Worm (Caenorhabditis elegans) whole organism, L1 larva: Measurements from ENCODE around the gene apl-1.

Source experiments
- C04F5.9 ChIP-seq: sonication (generic microtip); optimal IDR thresholded peaks from 2 replicates; lab custom pipeline; 2016; ENCODE audit warnings: missing genetic modification characterization, missing compliant biosample characterization
- aha-1 ChIP-seq: fragments of 150-350 bp; optimal IDR thresholded peaks from 2 replicates; lab custom pipeline; 2014; ENCODE audit warnings: missing biosample characterization, missing genetic modification characterization
- aly-2 ChIP-seq: fragments of 150-350 bp; optimal IDR thresholded peaks from 2 replicates; lab custom pipeline; 2014; ENCODE audit warnings: missing biosample characterization, missing genetic modification characterization
- blmp-1 ChIP-seq: fragments of 150-350 bp; optimal IDR thresholded peaks from 2 replicates; lab custom pipeline; 2014; ENCODE audit warnings: missing biosample characterization, missing genetic modification characterization
- ceh-90 ChIP-seq: sonication (generic microtip); optimal IDR thresholded peaks from 2 replicates; lab custom pipeline; 2016; ENCODE audit warnings: missing genetic modification characterization, missing compliant biosample characterization
- ces-1 ChIP-seq: fragments of 150-350 bp; optimal IDR thresholded peaks from 2 replicates; lab custom pipeline; 2014; ENCODE audit warnings: missing biosample characterization, missing genetic modification reagents, missing genetic modification characterization
- dsc-1 ChIP-seq: sonication (generic microtip); optimal IDR thresholded peaks from 2 replicates; lab custom pipeline; 2016; ENCODE audit warnings: mild to moderate bottlenecking, missing genetic modification characterization, missing compliant biosample characterization
- egl-13 ChIP-seq: sonication (generic microtip); optimal IDR thresholded peaks from 2 replicates; lab custom pipeline; 2016; ENCODE audit warnings: missing genotype, missing genetic modification reagents, missing genetic modification characterization, missing compliant biosample characterization
- egl-27 ChIP-seq, 2 experiments: fragments of 150-350 bp in 1 of 2; sonication (generic microtip); optimal IDR thresholded peaks; 3 replicates each; lab custom pipeline; 2017 to 2018; ENCODE audit warnings: missing biosample characterization in 2 of 2, missing genetic modification characterization in 2 of 2, missing genetic modification reagents in 2 of 2
- elt-2 ChIP-seq: sonication (generic microtip); optimal IDR thresholded peaks from 2 replicates; lab custom pipeline; 2016; ENCODE audit warnings: missing genetic modification characterization, mild to moderate bottlenecking, inconsistent platforms, missing compliant biosample characterization, missing genetic modification reagents
- fkh-4 ChIP-seq: sonication (generic microtip); optimal IDR thresholded peaks from 2 replicates; lab custom pipeline; 2016; ENCODE audit warnings: missing compliant biosample characterization, missing genetic modification characterization, borderline replicate concordance
- fkh-8 ChIP-seq: sonication (generic microtip); optimal IDR thresholded peaks from 2 replicates; lab custom pipeline; 2016; ENCODE audit warnings: mild to moderate bottlenecking, missing genetic modification characterization, missing compliant biosample characterization
- fos-1 ChIP-seq: fragments of 150-350 bp; optimal IDR thresholded peaks from 2 replicates; lab custom pipeline; 2014; ENCODE audit warnings: missing biosample characterization, missing genetic modification characterization
- hlh-17 ChIP-seq: fragments of 200-800 bp; sonication (Bioruptor generic); optimal IDR thresholded peaks from 2 replicates; lab custom pipeline; 2018; ENCODE audit warnings: missing genetic modification characterization, mild to moderate bottlenecking, missing compliant biosample characterization, moderate library complexity, borderline replicate concordance
- irx-1 ChIP-seq: sonication (generic microtip); optimal IDR thresholded peaks from 2 replicates; lab custom pipeline; 2016; ENCODE audit warnings: missing genetic modification characterization, missing compliant biosample characterization
- lin-15B ChIP-seq: fragments of 150-350 bp; sonication (generic microtip); optimal IDR thresholded peaks from 3 replicates; lab custom pipeline; 2014; ENCODE audit warnings: missing biosample characterization, missing genetic modification characterization
- lin-39 ChIP-seq: fragments of 150-350 bp; optimal IDR thresholded peaks from 2 replicates; lab custom pipeline; 2014; ENCODE audit warnings: missing biosample characterization, missing genetic modification reagents, missing genetic modification characterization
- lir-3 ChIP-seq: sonication (generic microtip); optimal IDR thresholded peaks from 2 replicates; lab custom pipeline; 2016; ENCODE audit warnings: mild to moderate bottlenecking, missing genetic modification characterization, moderate library complexity, missing compliant biosample characterization; ENCODE audit not compliant: poor library complexity
- lsy-2 ChIP-seq, 2 experiments: fragments of 150-350 bp; optimal IDR thresholded peaks; 2 replicates each; lab custom pipeline; 2014; ENCODE audit warnings: missing biosample characterization in 2 of 2, missing genetic modification characterization in 2 of 2
- nhr-11 ChIP-seq: fragments of 150-350 bp; optimal IDR thresholded peaks from 2 replicates; lab custom pipeline; 2014; ENCODE audit warnings: missing biosample characterization, missing genetic modification characterization
- nhr-237 ChIP-seq: fragments of 150-350 bp; optimal IDR thresholded peaks from 2 replicates; lab custom pipeline; 2014; ENCODE audit warnings: missing biosample characterization, missing genetic modification characterization
- nhr-47 ChIP-seq: sonication (generic microtip); optimal IDR thresholded peaks from 2 replicates; lab custom pipeline; 2016; ENCODE audit warnings: mild to moderate bottlenecking, missing genetic modification characterization, moderate library complexity, missing compliant biosample characterization
- nhr-71 ChIP-seq: sonication (generic microtip); optimal IDR thresholded peaks from 2 replicates; lab custom pipeline; 2016; ENCODE audit warnings: mild to moderate bottlenecking, missing genetic modification characterization, moderate library complexity, missing compliant biosample characterization
- nhr-76 ChIP-seq: sonication (generic microtip); optimal IDR thresholded peaks from 2 replicates; lab custom pipeline; 2017; ENCODE audit warnings: missing biosample characterization, missing genetic modification characterization
- nhr-77 ChIP-seq: fragments of 150-350 bp; optimal IDR thresholded peaks from 2 replicates; lab custom pipeline; 2014; ENCODE audit warnings: missing biosample characterization, missing genetic modification characterization
- nhr-84 ChIP-seq: sonication (generic microtip); optimal IDR thresholded peaks from 2 replicates; lab custom pipeline; 2017; ENCODE audit warnings: missing biosample characterization, missing genetic modification characterization
- nhr-90 ChIP-seq: sonication (generic microtip); optimal IDR thresholded peaks from 2 replicates; lab custom pipeline; 2016; ENCODE audit warnings: mild to moderate bottlenecking, missing genetic modification characterization, missing compliant biosample characterization; ENCODE audit not compliant: poor library complexity
- pax-3 ChIP-seq: fragments of 200-800 bp; sonication (Bioruptor generic); optimal IDR thresholded peaks from 2 replicates; lab custom pipeline; 2018; ENCODE audit warnings: mild to moderate bottlenecking, missing genetic modification characterization, moderate library complexity, missing compliant biosample characterization
- pqm-1 ChIP-seq: sonication (generic microtip); optimal IDR thresholded peaks from 3 replicates; lab custom pipeline; 2017; ENCODE audit warnings: missing biosample characterization, missing genetic modification characterization
- sox-4 ChIP-seq: sonication (generic microtip); optimal IDR thresholded peaks from 2 replicates; lab custom pipeline; 2016; ENCODE audit warnings: missing genetic modification characterization, missing compliant biosample characterization
- sptf-1 ChIP-seq: fragments of 150-350 bp; optimal IDR thresholded peaks from 2 replicates; lab custom pipeline; 2014; ENCODE audit warnings: missing biosample characterization, missing genetic modification characterization
- tbx-2 ChIP-seq: sonication (generic microtip); optimal IDR thresholded peaks from 2 replicates; lab custom pipeline; 2016; ENCODE audit warnings: missing genetic modification characterization, missing compliant biosample characterization
- unc-130 ChIP-seq: fragments of 150-350 bp; optimal IDR thresholded peaks from 2 replicates; lab custom pipeline; 2017; ENCODE audit warnings: missing biosample characterization, missing genetic modification characterization, inconsistent platforms
- unc-98 ChIP-seq: fragments of 200-800 bp; sonication (Bioruptor generic); IDR thresholded peaks from 2 replicates; pipeline ENCODE4 v1.3.6; 2022; ENCODE audit warnings: missing genetic modification characterization, missing compliant biosample characterization
- vab-15 ChIP-seq: sonication (generic microtip); optimal IDR thresholded peaks from 2 replicates; lab custom pipeline; 2017; ENCODE audit warnings: missing genotype, mild to moderate bottlenecking, missing genetic modification characterization, missing compliant biosample characterization
- ztf-11 ChIP-seq, 2 experiments: sonication (generic microtip); optimal IDR thresholded peaks; 2 replicates each; lab custom pipeline; 2016 to 2017; ENCODE audit warnings: missing genetic modification characterization in 2 of 2, missing biosample characterization in 1 of 2, missing compliant biosample characterization in 1 of 2
- ztf-4 ChIP-seq: fragments of 150-350 bp; optimal IDR thresholded peaks from 2 replicates; lab custom pipeline; 2014; ENCODE audit warnings: missing biosample characterization, missing genetic modification characterization

Gene apl-1

ce11 chrX:5151866-5152265 is 35.2 kb upstream of the apl-1 start:
- TF ChIP-seq C04F5.9 (tag; lab: Kevin White, UChicago) (no peak), ztf-4 (tag; lab: Kevin White, UChicago) (no peak), pqm-1 (tag; lab: Kevin White, UChicago) (no peak), nhr-11 (tag; lab: Kevin White, UChicago) (no peak), lin-39 (tag; lab: Kevin White, UChicago) (no peak), vab-15 (tag; lab: Kevin White, UChicago) (no peak), sox-4 (no peak)
- TF ChIP-seq, all 84 proteins: peak for 0

DNA sequence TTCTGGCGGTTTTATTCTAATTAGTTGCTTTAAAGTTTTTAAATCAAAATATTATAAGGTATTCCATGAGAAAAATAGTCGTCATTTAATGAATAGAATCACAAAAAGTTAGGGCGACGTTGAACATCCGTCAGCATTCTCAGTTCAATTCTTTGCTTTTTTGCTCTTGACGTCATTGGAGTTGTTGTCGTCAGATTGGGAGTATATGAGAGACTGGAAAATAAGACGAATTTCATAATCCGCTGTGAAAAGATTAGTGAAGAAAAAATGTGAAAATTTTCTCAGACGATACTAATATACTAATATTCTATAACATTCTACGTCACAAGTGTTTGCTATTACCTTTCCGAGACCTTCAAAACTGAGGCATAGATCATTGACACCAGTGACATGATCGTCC is 34.7 kb upstream of the apl-1 start:
- TF ChIP-seq nhr-71 (tag; lab: Kevin White, UChicago) (peak; percentile 30), dsc-1 (peak; percentile 90), unc-98 (no peak), pax-3 (peak; percentile 48), lin-15B (tag; lab: Kevin White, UChicago) (no peak), lir-3 (no peak), aly-2 (tag; lab: Kevin White, UChicago) (no peak), fkh-8 (tag; lab: Kevin White, UChicago) (peak; percentile 58), fos-1 (tag; lab: Kevin White, UChicago) (no peak), elt-2 (tag; lab: Kevin White, UChicago) (no peak), ces-1 (GFP tag; lab: Kevin White, UChicago) (no peak), nhr-76 (tag; lab: Kevin White, UChicago) (no peak), irx-1 (no peak), nhr-47 (tag; lab: Kevin White, UChicago) (peak; percentile 4), lin-39 (tag; lab: Kevin White, UChicago) (no peak), egl-27 (tag; optimal IDR thresholded peaks at IDR 0.05; lab: Kevin White, UChicago) (no peak)
- TF ChIP-seq, all 84 proteins: peak for 5

ce11 chrX:5150389-5150788 is 33.7 kb upstream of the apl-1 start, which contains the start of gene dpy-8:
dpy-8 (minus strand) TSS chrX:5150476.
- TF ChIP-seq sptf-1 (tag; lab: Kevin White, UChicago) = no peak
- no peak for TF ChIP-seq hlh-17
- no peak for TF ChIP-seq fkh-4 (tag; lab: Kevin White, UChicago)
- no peak for TF ChIP-seq unc-130
- TF ChIP-seq irx-1 = no peak
- peak; percentile 100 for TF ChIP-seq blmp-1 (tag; lab: Kevin White, UChicago)
- TF ChIP-seq, all 84 proteins: peak for 1

DNA sequence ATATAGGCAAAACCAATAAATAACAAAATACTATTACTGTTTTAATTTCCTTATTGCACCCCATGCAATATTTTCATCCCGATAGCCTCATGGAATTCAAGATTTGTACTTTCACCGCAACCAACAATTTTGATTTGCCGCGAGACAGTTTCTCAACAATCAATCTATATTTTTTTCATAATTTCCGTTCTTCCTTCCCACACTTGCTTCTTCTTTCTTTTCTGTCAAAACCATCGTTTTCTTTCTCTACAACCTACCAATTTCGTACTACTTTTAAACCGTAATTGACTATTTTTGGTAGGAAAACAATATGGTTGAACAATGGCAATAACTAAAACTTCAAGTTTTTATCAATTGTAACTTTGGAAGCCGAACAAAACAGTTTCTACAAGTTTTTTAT is 31.3 kb upstream of the apl-1 start, which contains the start of gene C31H2.14:
Gene C31H2.14, plus strand, starts transcription at position 301 of the 400 bp plus-strand sequence.
- no peak for TF ChIP-seq tbx-2 (tag; lab: Kevin White, UChicago)
- TF ChIP-seq lir-3 = no peak
- TF ChIP-seq nhr-237 (tag; lab: Kevin White, UChicago) = no peak
- no peak for TF ChIP-seq nhr-47 (tag; lab: Kevin White, UChicago)
- TF ChIP-seq nhr-90 (tag; lab: Kevin White, UChicago) = no peak
- no peak for TF ChIP-seq fkh-4 (tag; lab: Kevin White, UChicago)
- no peak for TF ChIP-seq egl-13
- no peak for TF ChIP-seq nhr-84 (tag; lab: Kevin White, UChicago)
- no peak for TF ChIP-seq ztf-11 (tag; optimal IDR thresholded peaks at IDR 0.05; lab: Kevin White, UChicago)
- no peak for TF ChIP-seq nhr-77
- no peak for TF ChIP-seq lsy-2 (tag; optimal IDR thresholded peaks at IDR 0.05; lab: Kevin White, UChicago)
- TF ChIP-seq egl-27 (tag; optimal IDR thresholded peaks at IDR 0.05; lab: Kevin White, UChicago) = no peak
- TF ChIP-seq ceh-90 (tag; lab: Kevin White, UChicago) = no peak
- no peak for TF ChIP-seq sox-4
- TF ChIP-seq aha-1 = no peak
- no peak for TF ChIP-seq hlh-17
- TF ChIP-seq, all 84 proteins: peak for 0
